Worm (Caenorhabditis elegans) whole organism, L4 larva: Measurements from ENCODE around the gene F54C9.9.

Source experiments
- Y105C5A.15 ChIP-seq: fragments of 200-800 bp; sonication (Bioruptor generic); IDR thresholded peaks from 2 replicates; pipeline ENCODE4 v1.3.6; 2022; ENCODE audit warnings: missing genetic modification characterization, missing compliant biosample characterization
- duxl-1 ChIP-seq: sonication (generic microtip); optimal IDR thresholded peaks from 2 replicates; lab custom pipeline; 2016; ENCODE audit warnings: mild to moderate bottlenecking, missing genetic modification characterization, moderate library complexity, missing compliant biosample characterization; ENCODE audit not compliant: poor library complexity
- fos-1 ChIP-seq: fragments of 150-350 bp; optimal IDR thresholded peaks from 2 replicates; lab custom pipeline; 2014; ENCODE audit warnings: missing biosample characterization, missing genetic modification characterization
- madf-9 ChIP-seq: fragments of 200-800 bp; sonication (Bioruptor generic); conservative IDR thresholded peaks from 2 replicates; pipeline ENCODE4 v1.3.6; 2022; ENCODE audit warnings: missing genetic modification reagents, missing genetic modification characterization, missing compliant biosample characterization
- nhr-48 ChIP-seq: sonication (generic microtip); optimal IDR thresholded peaks from 2 replicates; lab custom pipeline; 2016; ENCODE audit warnings: mild to moderate bottlenecking, missing genetic modification characterization, missing compliant biosample characterization
- set-16 ChIP-seq: fragments of 200-800 bp; sonication (Bioruptor generic); IDR thresholded peaks from 2 replicates; pipeline ENCODE4 v1.3.6; 2022; ENCODE audit warnings: missing genetic modification reagents, missing genetic modification characterization, missing compliant biosample characterization

- TF ChIP-seq nhr-48 (tag; lab: Kevin White, UChicago) (no peak), set-16 (GFP tag; lab: Robert Waterston, UW) (no peak), fos-1 (no peak), madf-9 (GFP tag; lab: Robert Waterston, UW) (no peak), Y105C5A.15 (GFP tag; lab: Robert Waterston, UW) (no peak), duxl-1 (no peak)
Measured at ce11 chrII:8536060-8536459, 41.8 kb upstream of the F54C9.9 start, which contains the start of gene W01C9.2.
